Fruit fly (Drosophila melanogaster) whole organism, pupa: ENCODE measurements around the gene CG3149.

Experiments
- CG10348 ChIP-seq: fragments of 200-800 bp; sonication (Bioruptor generic); IDR thresholded peaks from 2 replicates; pipeline ENCODE4 v1.3.6; 2022; ENCODE audit warnings: missing biosample characterization, missing genetic modification characterization
- CG12605 ChIP-seq: fragments of 200-800 bp; sonication (Bioruptor generic); IDR thresholded peaks from 2 replicates; pipeline ENCODE4 v1.3.6; 2022; ENCODE audit warnings: missing biosample characterization, missing genetic modification characterization
- CG13204 ChIP-seq: fragments of 200-800 bp; sonication (Bioruptor generic); optimal IDR thresholded peaks from 2 replicates; lab custom pipeline; 2018; ENCODE audit warnings: missing biosample characterization, mild to moderate bottlenecking, missing genetic modification characterization, moderate library complexity
- CG14655 ChIP-seq: fragments of 200-800 bp; sonication (Bioruptor generic); optimal IDR thresholded peaks from 3 replicates; lab custom pipeline; 2017; ENCODE audit warnings: mild to moderate bottlenecking, missing biosample characterization, missing genetic modification reagents, missing genetic modification characterization
- CG15710 ChIP-seq: fragments of 200-800 bp; sonication (Bioruptor generic); optimal IDR thresholded peaks from 2 replicates; lab custom pipeline; 2018; ENCODE audit warnings: missing biosample characterization, mild to moderate bottlenecking, missing genetic modification characterization, moderate library complexity
- CG17806 ChIP-seq: fragments of 200-800 bp; sonication (Bioruptor generic); optimal IDR thresholded peaks from 2 replicates; lab custom pipeline; 2018; ENCODE audit warnings: missing biosample characterization, mild to moderate bottlenecking, missing genetic modification characterization, moderate library complexity
- CG32121 ChIP-seq: fragments of 200-800 bp; sonication (Bioruptor generic); IDR thresholded peaks from 2 replicates; pipeline ENCODE4 v1.3.6; 2022; ENCODE audit warnings: missing biosample characterization, missing genetic modification characterization
- CG34367 ChIP-seq: fragments of 200-800 bp; sonication (Bioruptor generic); optimal IDR thresholded peaks from 2 replicates; lab custom pipeline; 2018; ENCODE audit warnings: missing biosample characterization, mild to moderate bottlenecking, missing genetic modification characterization
- CG4496 ChIP-seq: fragments of 200-800 bp; sonication (Bioruptor generic); IDR thresholded peaks from 3 replicates; pipeline ENCODE4 v1.3.6; 2022; ENCODE audit warnings: missing biosample characterization, missing genetic modification characterization
- CG8159 ChIP-seq: fragments of 200-800 bp; sonication (Bioruptor generic); optimal IDR thresholded peaks from 3 replicates; lab custom pipeline; 2018; ENCODE audit warnings: missing biosample characterization, mild to moderate bottlenecking, missing genetic modification characterization, moderate library complexity
- CG8301 ChIP-seq: fragments of 200-800 bp; sonication (Bioruptor generic); optimal IDR thresholded peaks from 2 replicates; lab custom pipeline; 2018; ENCODE audit warnings: missing biosample characterization, mild to moderate bottlenecking, missing genetic modification characterization
- CG9948 ChIP-seq: fragments of 200-800 bp; sonication (Bioruptor generic); optimal IDR thresholded peaks from 2 replicates; lab custom pipeline; 2018; ENCODE audit warnings: missing biosample characterization, mild to moderate bottlenecking, missing genetic modification characterization, moderate library complexity
- D1 ChIP-seq: fragments of 200-800 bp; sonication (Bioruptor generic); optimal IDR thresholded peaks from 2 replicates; lab custom pipeline; 2018; ENCODE audit warnings: missing biosample characterization, mild to moderate bottlenecking, missing genetic modification characterization, moderate library complexity
- EcR ChIP-seq: fragments of 200-800 bp; sonication (Bioruptor generic); optimal IDR thresholded peaks from 3 replicates; lab custom pipeline; 2019; ENCODE audit warnings: missing biosample characterization, missing genetic modification characterization, mild to moderate bottlenecking, moderate library complexity, missing genetic modification reagents
- Ets98B ChIP-seq: fragments of 200-800 bp; sonication (Bioruptor generic); IDR thresholded peaks from 2 replicates; pipeline ENCODE4 v1.3.6; 2022; ENCODE audit warnings: missing biosample characterization, missing genetic modification characterization
- Pif1A ChIP-seq: fragments of 200-800 bp; sonication (Bioruptor generic); optimal IDR thresholded peaks from 3 replicates; lab custom pipeline; 2016; ENCODE audit warnings: missing biosample characterization, missing genetic modification characterization
- Pif1B ChIP-seq: fragments of 200-800 bp; sonication (Bioruptor generic); optimal IDR thresholded peaks from 3 replicates; lab custom pipeline; 2016; ENCODE audit warnings: missing biosample characterization, missing genetic modification characterization
- Snoo ChIP-seq: fragments of 200-800 bp; sonication (Bioruptor generic); optimal IDR thresholded peaks from 3 replicates; lab custom pipeline; 2017; ENCODE audit warnings: missing biosample characterization, mild to moderate bottlenecking, missing genetic modification characterization, inconsistent platforms
- fd96Ca ChIP-seq: fragments of 200-800 bp; sonication (Bioruptor generic); IDR thresholded peaks from 3 replicates; pipeline ENCODE4 v1.3.6; 2022; ENCODE audit warnings: missing biosample characterization, missing genetic modification characterization
- gl ChIP-seq: fragments of 200-800 bp; sonication (Bioruptor generic); optimal IDR thresholded peaks from 2 replicates; lab custom pipeline; 2018; ENCODE audit warnings: missing biosample characterization, mild to moderate bottlenecking, missing genetic modification characterization
- rn ChIP-seq: fragments of 200-800 bp; sonication (Bioruptor generic); IDR thresholded peaks from 2 replicates; pipeline ENCODE4 v1.3.6; 2022; ENCODE audit warnings: missing biosample characterization, missing genetic modification characterization

Gene CG3149

dm6 chrX:5695035-5695434 is at the start of gene CG3149:
Gene CG3149 (minus strand): TSS chrX:5695205.
- TF ChIP-seq CG13204 (no peak), CG8159 (no peak), CG17806 (tag; lab: Kevin White, UChicago) (no peak), CG14655 (GFP tag; lab: Kevin White, UChicago) (no peak), Ets98B (GFP tag; lab: Robert Waterston, UW) (no peak), Pif1A (GFP tag; lab: Kevin White, UChicago) (no peak), fd96Ca (GFP tag; lab: Robert Waterston, UW) (no peak), CG34367 (tag; lab: Kevin White, UChicago) (no peak), CG15710 (tag; lab: Kevin White, UChicago) (no peak)

dm6 chrX:5744277-5744846 is 49.4 kb upstream of the CG3149 start:
- no peak for TF ChIP-seq CG8159
- TF ChIP-seq EcR (GFP tag; lab: Kevin White, UChicago) = no peak
- TF ChIP-seq D1 (tag; lab: Kevin White, UChicago) = no peak
- no peak for TF ChIP-seq Pif1A (GFP tag; lab: Kevin White, UChicago)
- no peak for TF ChIP-seq CG9948
- TF ChIP-seq CG8301 (tag; lab: Kevin White, UChicago) = no peak
- TF ChIP-seq CG14655 (GFP tag; lab: Kevin White, UChicago) = no peak
- TF ChIP-seq CG4496 (GFP tag; lab: Robert Waterston, UW) = no peak
- no peak for TF ChIP-seq Pif1B (GFP tag; lab: Kevin White, UChicago)
- TF ChIP-seq Ets98B (GFP tag; lab: Robert Waterston, UW) = no peak
- TF ChIP-seq gl (tag; lab: Kevin White, UChicago) = no peak
- TF ChIP-seq CG34367 (tag; lab: Kevin White, UChicago) = no peak

dm6 chrX:5741625-5742024 is 46.6 kb upstream of the CG3149 start:
- TF ChIP-seq CG12605 (GFP tag; lab: Robert Waterston, UW) = no peak
- TF ChIP-seq rn = no peak
- TF ChIP-seq Pif1A (GFP tag; lab: Kevin White, UChicago) = no peak
- TF ChIP-seq Pif1B (GFP tag; lab: Kevin White, UChicago) = no peak
- no peak for TF ChIP-seq D1 (tag; lab: Kevin White, UChicago)
- TF ChIP-seq EcR (GFP tag; lab: Kevin White, UChicago) = no peak
- no peak for TF ChIP-seq CG13204
- TF ChIP-seq Ets98B (GFP tag; lab: Robert Waterston, UW) = no peak
- TF ChIP-seq Snoo (tag; lab: Kevin White, UChicago) = no peak
- TF ChIP-seq CG34367 (tag; lab: Kevin White, UChicago) = no peak
- no peak for TF ChIP-seq CG8159
- TF ChIP-seq gl (tag; lab: Kevin White, UChicago) = no peak
- TF ChIP-seq CG14655 (GFP tag; lab: Kevin White, UChicago) = no peak
- TF ChIP-seq CG15710 (tag; lab: Kevin White, UChicago) = no peak
- no peak for TF ChIP-seq CG10348 (GFP tag; lab: Robert Waterston, UW)
- TF ChIP-seq fd96Ca (GFP tag; lab: Robert Waterston, UW) = no peak
- no peak for TF ChIP-seq CG32121 (GFP tag; lab: Robert Waterston, UW)
- TF ChIP-seq CG8301 (tag; lab: Kevin White, UChicago) = no peak

dm6 chrX:5737676-5738220 is 42.7 kb upstream of the CG3149 start, which contains the start of gene Snx27:
Gene Snx27 (minus strand): TSS chrX:5738031.
- no peak for TF ChIP-seq D1 (tag; lab: Kevin White, UChicago)
- TF ChIP-seq Ets98B (GFP tag; lab: Robert Waterston, UW) = peak; percentile 45
- peak; percentile 18 for TF ChIP-seq CG14655 (GFP tag; lab: Kevin White, UChicago)
- TF ChIP-seq Pif1B (GFP tag; lab: Kevin White, UChicago) = peak; percentile 1
- TF ChIP-seq Pif1A (GFP tag; lab: Kevin White, UChicago) = peak; percentile 6
- TF ChIP-seq fd96Ca (GFP tag; lab: Robert Waterston, UW) = peak; percentile 23; the same call in 1 of the 3 replicates
- peak; percentile 33; the same call in 1 of the 2 replicates for TF ChIP-seq CG32121 (GFP tag; lab: Robert Waterston, UW)
- TF ChIP-seq CG9948 = no peak
- no peak for TF ChIP-seq gl (tag; lab: Kevin White, UChicago)
- no peak for TF ChIP-seq CG10348 (GFP tag; lab: Robert Waterston, UW)
- TF ChIP-seq CG12605 (GFP tag; lab: Robert Waterston, UW) = peak; percentile 22; the same call in 1 of the 2 replicates

dm6 chrX:5737157-5737556 is 42.2 kb upstream of the CG3149 start:
- TF ChIP-seq Snoo (tag; lab: Kevin White, UChicago) = no peak
- TF ChIP-seq CG14655 (GFP tag; lab: Kevin White, UChicago) = no peak
- TF ChIP-seq CG8159 = peak; percentile 26
- no peak for TF ChIP-seq Pif1B (GFP tag; lab: Kevin White, UChicago)
- TF ChIP-seq gl (tag; lab: Kevin White, UChicago) = no peak
- TF ChIP-seq CG8301 (tag; lab: Kevin White, UChicago) = no peak
- peak; percentile 7 for TF ChIP-seq CG15710 (tag; lab: Kevin White, UChicago)
- TF ChIP-seq CG32121 (GFP tag; lab: Robert Waterston, UW) = peak; percentile 72
- TF ChIP-seq CG4496 (GFP tag; lab: Robert Waterston, UW) = peak; percentile 85
- no peak for TF ChIP-seq D1 (tag; lab: Kevin White, UChicago)
- TF ChIP-seq CG17806 (tag; lab: Kevin White, UChicago) = no peak
- peak; percentile 76; the same call in 2 of the 3 replicates for TF ChIP-seq fd96Ca (GFP tag; lab: Robert Waterston, UW)
- no peak for TF ChIP-seq CG34367 (tag; lab: Kevin White, UChicago)
- TF ChIP-seq CG13204 = peak; percentile 95
- no peak for TF ChIP-seq EcR (GFP tag; lab: Kevin White, UChicago)
- TF ChIP-seq CG12605 (GFP tag; lab: Robert Waterston, UW) = 0 out of 2 replicates have a peak, but pooled peaks have one; percentile 17
- TF ChIP-seq CG10348 (GFP tag; lab: Robert Waterston, UW) = 0 out of 2 replicates have a peak, but pooled peaks have one; percentile 37
- peak; percentile 10 for TF ChIP-seq CG9948
- TF ChIP-seq rn = peak; percentile 56; the same call in 1 of the 2 replicates
- TF ChIP-seq Pif1A (GFP tag; lab: Kevin White, UChicago) = no peak
- TF ChIP-seq Ets98B (GFP tag; lab: Robert Waterston, UW) = peak; percentile 64
